Worm (Caenorhabditis elegans) whole organism, mixed stage, embryonic: ENCODE data around the gene srw-2.

Source experiments
- lin-13 ChIP-seq: fragments of 150-350 bp; optimal IDR thresholded peaks from 2 replicates; lab custom pipeline; 2014; ENCODE audit warnings: missing biosample characterization, missing genetic modification characterization
- nhr-28 ChIP-seq: fragments of 150-350 bp; optimal IDR thresholded peaks from 2 replicates; lab custom pipeline; 2014; ENCODE audit warnings: missing biosample characterization, missing genetic modification characterization

DNA sequence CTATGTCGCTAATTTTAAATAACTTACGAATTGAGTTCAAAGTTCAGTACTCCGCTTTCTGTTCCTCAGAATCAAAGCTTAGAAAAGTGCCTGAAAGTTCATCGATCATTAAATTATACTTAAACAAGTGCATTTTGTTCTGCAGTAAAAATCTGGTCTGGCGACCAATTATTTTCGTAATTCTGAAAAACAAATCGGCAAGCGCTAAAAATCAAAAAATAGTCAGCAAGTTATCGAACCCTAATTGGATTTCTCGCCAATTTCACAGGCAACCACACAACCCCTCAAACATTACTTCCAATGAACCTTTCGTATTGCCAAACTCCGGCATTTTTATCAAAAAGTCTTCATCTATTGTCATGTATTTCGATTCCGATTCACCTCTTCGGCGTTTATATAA, 32.4 kb downstream of the srw-2 start, which contains the start of gene srh-272:
- TF ChIP-seq nhr-28 (tag; lab: Kevin White, UChicago): no peak
- TF ChIP-seq lin-13: no peak
